Fruit fly (Drosophila melanogaster) whole organism, embryonic: ENCODE data around the gene grsm.

Experiments used
- Abd-B ChIP-seq: fragments of 200-800 bp; sonication (Bioruptor generic); optimal IDR thresholded peaks from 2 replicates; lab custom pipeline; 2018; ENCODE audit warnings: missing biosample characterization, mild to moderate bottlenecking, missing genetic modification characterization, moderate library complexity
- B-H1 ChIP-seq: fragments of 200-800 bp; sonication (Bioruptor generic); IDR thresholded peaks from 3 replicates; pipeline ENCODE4 v1.3.6; 2022; ENCODE audit warnings: missing biosample characterization, missing genetic modification characterization
- CG10654 ChIP-seq: fragments of 200-800 bp; sonication (Bioruptor generic); optimal IDR thresholded peaks from 2 replicates; lab custom pipeline; 2016; ENCODE audit warnings: missing biosample characterization, missing genetic modification characterization
- CG10979 ChIP-seq: fragments of 200-800 bp; sonication (Bioruptor generic); optimal IDR thresholded peaks from 2 replicates; lab custom pipeline; 2018; ENCODE audit warnings: missing biosample characterization, mild to moderate bottlenecking, missing genetic modification characterization, moderate library complexity
- CG12104 ChIP-seq: fragments of 200-800 bp; sonication (Bioruptor generic); optimal IDR thresholded peaks from 3 replicates; lab custom pipeline; 2016; ENCODE audit warnings: missing biosample characterization, missing genetic modification characterization
- CG12155 ChIP-seq: fragments of 200-800 bp; sonication (Bioruptor generic); optimal IDR thresholded peaks from 3 replicates; lab custom pipeline; 2016; ENCODE audit warnings: missing biosample characterization, missing genetic modification characterization
- CG12391 ChIP-seq: fragments of 200-800 bp; sonication (Bioruptor generic); optimal IDR thresholded peaks from 3 replicates; lab custom pipeline; 2018; ENCODE audit warnings: missing biosample characterization, mild to moderate bottlenecking, missing genetic modification characterization, moderate library complexity
- CG12659 ChIP-seq: fragments of 200-800 bp; sonication (Bioruptor generic); optimal IDR thresholded peaks from 3 replicates; lab custom pipeline; 2017; ENCODE audit warnings: mild to moderate bottlenecking, missing biosample characterization, missing genetic modification reagents, missing genetic modification characterization
- CG13424 ChIP-seq: fragments of 200-800 bp; sonication (Bioruptor generic); optimal IDR thresholded peaks from 2 replicates; lab custom pipeline; 2019; ENCODE audit warnings: missing biosample characterization, mild to moderate bottlenecking, missing genetic modification characterization, moderate library complexity
- CG13775 ChIP-seq: fragments of 200-800 bp; sonication (Bioruptor generic); optimal IDR thresholded peaks from 3 replicates; lab custom pipeline; 2017; ENCODE audit warnings: missing biosample characterization, mild to moderate bottlenecking, missing genetic modification characterization
- CG14710 ChIP-seq: fragments of 200-800 bp; sonication (Bioruptor generic); optimal IDR thresholded peaks from 3 replicates; lab custom pipeline; 2019; ENCODE audit warnings: missing biosample characterization, mild to moderate bottlenecking, missing genetic modification characterization, moderate library complexity
- CG14860 ChIP-seq: fragments of 200-800 bp; sonication (Bioruptor generic); IDR thresholded peaks from 3 replicates; pipeline ENCODE4 v1.3.6; 2022; ENCODE audit warnings: missing biosample characterization, missing genetic modification characterization; ENCODE audit not compliant: partially characterized antibody
- CG1792 ChIP-seq: fragments of 200-800 bp; sonication (Bioruptor generic); optimal IDR thresholded peaks from 2 replicates; lab custom pipeline; 2016; ENCODE audit warnings: missing biosample characterization, missing genetic modification characterization
- CG18476 ChIP-seq: fragments of 200-800 bp; sonication (Bioruptor generic); optimal IDR thresholded peaks from 2 replicates; lab custom pipeline; 2016; ENCODE audit warnings: missing biosample characterization, mild to moderate bottlenecking, missing genetic modification characterization
- CG30020 ChIP-seq: fragments of 200-800 bp; optimal IDR thresholded peaks from 2 replicates; lab custom pipeline; 2019; ENCODE audit warnings: missing biosample characterization, mild to moderate bottlenecking, missing genetic modification characterization, moderate library complexity
- CG30403 ChIP-seq: fragments of 200-800 bp; sonication (Bioruptor generic); optimal IDR thresholded peaks from 3 replicates; lab custom pipeline; 2016; ENCODE audit warnings: missing biosample characterization, missing genetic modification characterization
- CG34376 ChIP-seq: fragments of 200-800 bp; sonication (Bioruptor generic); optimal IDR thresholded peaks from 2 replicates; lab custom pipeline; 2018; ENCODE audit warnings: missing biosample characterization, mild to moderate bottlenecking, missing genetic modification characterization
- CG34422 ChIP-seq: fragments of 200-800 bp; sonication (Bioruptor generic); IDR thresholded peaks from 3 replicates; pipeline ENCODE4 v1.3.6; 2022; ENCODE audit warnings: missing biosample characterization, missing genetic modification characterization
- CG3847 ChIP-seq: fragments of 200-800 bp; sonication (Bioruptor generic); IDR thresholded peaks from 2 replicates; pipeline ENCODE4 v1.3.6; 2022; ENCODE audit warnings: missing biosample characterization, missing genetic modification characterization
- CG3995 ChIP-seq: fragments of 200-800 bp; sonication (Bioruptor generic); optimal IDR thresholded peaks from 3 replicates; lab custom pipeline; 2016; ENCODE audit warnings: missing biosample characterization, missing genetic modification characterization
- CG4424 ChIP-seq: fragments of 200-800 bp; sonication (Bioruptor generic); optimal IDR thresholded peaks from 3 replicates; lab custom pipeline; 2016; ENCODE audit warnings: missing biosample characterization, missing genetic modification characterization
- CG6683 ChIP-seq: fragments of 200-800 bp; sonication (Bioruptor generic); optimal IDR thresholded peaks from 2 replicates; lab custom pipeline; 2017; ENCODE audit warnings: missing biosample characterization, mild to moderate bottlenecking, missing genetic modification characterization, missing genetic modification reagents
- CG6791 ChIP-seq: fragments of 200-800 bp; sonication (Bioruptor generic); IDR thresholded peaks from 3 replicates; pipeline ENCODE4 v1.3.6; 2022; ENCODE audit warnings: missing biosample characterization, missing genetic modification characterization; ENCODE audit not compliant: partially characterized antibody
- CG8281 ChIP-seq: fragments of 200-800 bp; sonication (Bioruptor generic); optimal IDR thresholded peaks from 2 replicates; lab custom pipeline; 2018; ENCODE audit warnings: missing biosample characterization, mild to moderate bottlenecking, missing genetic modification characterization, moderate library complexity
- CG9437 ChIP-seq: fragments of 200-800 bp; sonication (Bioruptor generic); optimal IDR thresholded peaks from 2 replicates; lab custom pipeline; 2018; ENCODE audit warnings: missing biosample characterization, mild to moderate bottlenecking, missing genetic modification characterization
- Dp ChIP-seq: fragments of 200-800 bp; sonication (Bioruptor generic); optimal IDR thresholded peaks from 2 replicates; lab custom pipeline; 2018; ENCODE audit warnings: missing biosample characterization, mild to moderate bottlenecking, missing genetic modification characterization, moderate library complexity
- E2f1 ChIP-seq: fragments of 200-800 bp; sonication (Bioruptor generic); IDR thresholded peaks from 2 replicates; pipeline ENCODE4 v1.3.6; 2022; ENCODE audit warnings: missing biosample characterization, missing genetic modification characterization
- E2f2 ChIP-seq: fragments of 200-800 bp; sonication (Bioruptor generic); IDR thresholded peaks from 2 replicates; pipeline ENCODE4 v1.3.6; 2022; ENCODE audit warnings: missing biosample characterization, missing genetic modification characterization
- HmgD ChIP-seq: fragments of 200-800 bp; sonication (Bioruptor generic); optimal IDR thresholded peaks from 3 replicates; lab custom pipeline; 2016; ENCODE audit warnings: missing biosample characterization, missing genetic modification characterization
- HmgZ ChIP-seq: fragments of 200-800 bp; sonication (Bioruptor generic); optimal IDR thresholded peaks from 2 replicates; lab custom pipeline; 2018; ENCODE audit warnings: missing biosample characterization, mild to moderate bottlenecking, missing genetic modification characterization
- Hsf ChIP-seq: fragments of 200-800 bp; sonication (Bioruptor generic); optimal IDR thresholded peaks from 3 replicates; lab custom pipeline; 2016; ENCODE audit warnings: missing biosample characterization, missing genetic modification characterization
- Med ChIP-seq: fragments of 200-800 bp; sonication (Bioruptor generic); peaks from one replicate; lab custom pipeline; 2016; ENCODE audit warnings: missing biosample characterization, missing genetic modification characterization, mild to moderate bottlenecking, inconsistent platforms, moderate library complexity
- Nf-YB ChIP-seq: fragments of 200-800 bp; sonication (Bioruptor generic); optimal IDR thresholded peaks from 3 replicates; lab custom pipeline; 2019; ENCODE audit warnings: missing biosample characterization, mild to moderate bottlenecking, missing genetic modification characterization, moderate library complexity
- al ChIP-seq: fragments of 200-800 bp; sonication (Bioruptor generic); IDR thresholded peaks from 2 replicates; pipeline ENCODE4 v1.3.6; 2022; ENCODE audit warnings: missing biosample characterization, missing genetic modification characterization
- chinmo ChIP-seq: fragments of 200-800 bp; sonication (Bioruptor generic); IDR thresholded peaks from 4 replicates; pipeline ENCODE4 v1.3.6; 2022; ENCODE audit warnings: missing biosample characterization, missing genetic modification characterization; ENCODE audit not compliant: partially characterized antibody
- dm ChIP-seq: fragments of 200-800 bp; sonication (Bioruptor generic); optimal IDR thresholded peaks from 3 replicates; lab custom pipeline; 2016; ENCODE audit warnings: missing biosample characterization, missing genetic modification characterization
- gfzf ChIP-seq: fragments of 200-800 bp; sonication (Bioruptor generic); optimal IDR thresholded peaks from 2 replicates; lab custom pipeline; 2016; ENCODE audit warnings: missing biosample characterization, mild to moderate bottlenecking, missing genetic modification characterization, moderate library complexity
- knrl ChIP-seq: fragments of 200-800 bp; sonication (Bioruptor generic); IDR thresholded peaks from 3 replicates; pipeline ENCODE4 v1.3.6; 2022; ENCODE audit warnings: missing biosample characterization, missing genetic modification characterization; ENCODE audit not compliant: partially characterized antibody
- lilli ChIP-seq: fragments of 200-800 bp; sonication (Bioruptor generic); optimal IDR thresholded peaks from 3 replicates; lab custom pipeline; 2016; ENCODE audit warnings: missing biosample characterization, missing genetic modification characterization
- luna ChIP-seq: fragments of 200-800 bp; sonication (Bioruptor generic); optimal IDR thresholded peaks from 2 replicates; lab custom pipeline; 2016; ENCODE audit warnings: missing biosample characterization, missing genetic modification characterization
- mam ChIP-seq: fragments of 200-800 bp; sonication (Bioruptor generic); optimal IDR thresholded peaks from 3 replicates; lab custom pipeline; 2016; ENCODE audit warnings: missing biosample characterization, missing genetic modification characterization
- nerfin-1 ChIP-seq: fragments of 200-800 bp; sonication (Bioruptor generic); optimal IDR thresholded peaks from 3 replicates; lab custom pipeline; 2019; ENCODE audit warnings: missing biosample characterization, mild to moderate bottlenecking, missing genetic modification characterization, moderate library complexity
- nmo ChIP-seq: fragments of 200-800 bp; sonication (Bioruptor generic); optimal IDR thresholded peaks from 2 replicates; lab custom pipeline; 2018; ENCODE audit warnings: missing biosample characterization, mild to moderate bottlenecking, missing genetic modification characterization, moderate library complexity
- pum ChIP-seq: fragments of 200-800 bp; sonication (Bioruptor generic); optimal IDR thresholded peaks from 2 replicates; lab custom pipeline; 2016; ENCODE audit warnings: missing biosample characterization, missing genetic modification characterization
- row ChIP-seq: fragments of 200-800 bp; sonication (Bioruptor generic); IDR thresholded peaks from 3 replicates; pipeline ENCODE4 v1.3.6; 2022; ENCODE audit warnings: missing biosample characterization, missing genetic modification characterization
- ssp ChIP-seq: fragments of 200-800 bp; sonication (Bioruptor generic); IDR thresholded peaks from 2 replicates; pipeline ENCODE4 v1.3.6; 2022; ENCODE audit warnings: missing biosample characterization, missing genetic modification characterization
- stwl ChIP-seq: fragments of 200-800 bp; sonication (Bioruptor generic); optimal IDR thresholded peaks from 3 replicates; lab custom pipeline; 2018; ENCODE audit warnings: missing biosample characterization, mild to moderate bottlenecking, missing genetic modification characterization, moderate library complexity
- tin ChIP-seq: fragments of 200-800 bp; sonication (Bioruptor generic); optimal IDR thresholded peaks from 3 replicates; lab custom pipeline; 2016; ENCODE audit warnings: missing biosample characterization, missing genetic modification characterization
- vvl ChIP-seq: fragments of 200-800 bp; sonication (Bioruptor generic); IDR thresholded peaks from 2 replicates; pipeline ENCODE4 v1.3.6; 2022; ENCODE audit warnings: missing biosample characterization, missing genetic modification characterization

grsm gene

DNA sequence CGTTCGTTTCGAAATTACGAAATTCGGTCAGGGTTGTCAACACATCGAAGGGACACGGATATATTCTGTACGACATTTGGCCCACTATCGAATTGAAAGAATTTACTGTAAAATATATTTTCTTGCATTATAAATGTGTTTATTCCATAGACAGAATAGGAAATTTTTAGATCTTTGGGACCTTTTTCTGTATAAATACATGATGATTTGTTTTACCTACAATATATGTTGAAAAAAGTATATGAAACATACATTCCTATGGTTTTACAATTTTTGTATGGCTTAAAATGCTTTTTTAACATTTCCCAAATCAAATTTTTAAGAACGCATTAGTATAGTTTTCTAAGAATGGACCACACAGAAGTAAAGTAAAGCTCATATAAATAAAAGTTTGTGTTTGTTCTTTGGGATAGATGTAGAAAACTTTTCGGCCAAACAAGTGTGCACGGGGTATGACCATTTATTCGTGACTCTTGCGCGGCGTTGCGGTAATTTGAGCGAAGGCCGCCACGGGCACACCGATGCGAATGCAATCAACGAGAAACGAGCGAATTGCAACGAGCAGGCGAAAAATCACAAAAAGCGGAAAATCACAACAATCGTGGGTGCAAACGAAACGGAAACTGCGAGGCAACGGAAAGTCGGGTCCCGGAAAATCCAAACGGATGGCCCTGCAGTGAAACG, 30.2 kb upstream of the grsm start, which contains the start of the genes CG17327, CG44194 and CG7518 (continued):
- TF ChIP-seq gfzf (GFP tag; lab: Kevin White, UChicago) (peak; percentile 93), pum (GFP tag; lab: Kevin White, UChicago) (peak; percentile 27), Nf-YB (GFP tag; lab: Kevin White, UChicago) (no peak), nmo (peak; percentile 45), dm (peak; percentile 54), CG9437 (GFP tag; lab: Kevin White, UChicago) (peak; percentile 21), CG14860 (GFP tag; lab: Robert Waterston, UW) (0 out of 3 replicates have a peak, but pooled peaks have one; percentile 13), HmgD (peak; percentile 52), CG12155 (peak; percentile 99), CG18476 (GFP tag; lab: Kevin White, UChicago) (peak; percentile 6), luna (GFP tag; lab: Kevin White, UChicago) (no peak), CG1792 (GFP tag; lab: Kevin White, UChicago) (no peak), CG13775 (peak; percentile 50), E2f2 (GFP tag; lab: Robert Waterston, UW) (peak; percentile 24; the same call in 1 of the 2 replicates), chinmo (GFP tag; lab: Robert Waterston, UW) (peak; percentile 80; the same call in 2 of the 4 replicates), row (peak; percentile 84), Dp (GFP tag; lab: Kevin White, UChicago) (peak; percentile 29), CG14710 (tag; lab: Kevin White, UChicago) (peak; percentile 80), CG12391 (tag; lab: Kevin White, UChicago) (peak; percentile 66), Med (GFP tag; lab: Kevin White, UChicago) (peak; percentile 65), knrl (GFP tag; lab: Robert Waterston, UW) (peak; percentile 47; the same call in 2 of the 3 replicates), nerfin-1 (tag; lab: Kevin White, UChicago) (peak; percentile 2), HmgZ (tag; lab: Kevin White, UChicago) (peak; percentile 2), al (GFP tag; lab: Robert Waterston, UW) (peak; percentile 26; the same call in 1 of the 2 replicates), CG10654 (peak; percentile 12), CG6791 (GFP tag; lab: Robert Waterston, UW) (peak; percentile 42; the same call in 1 of the 3 replicates), CG6683 (GFP tag; lab: Kevin White, UChicago) (no peak), tin (peak; percentile 18), ssp (GFP tag; lab: Robert Waterston, UW) (peak; percentile 96), CG4424 (GFP tag; lab: Kevin White, UChicago) (no peak), CG3995 (GFP tag; lab: Kevin White, UChicago) (peak; percentile 83), stwl (peak; percentile 41), CG12104 (peak; percentile 24), Hsf (GFP tag; lab: Kevin White, UChicago) (peak; percentile 26), CG13424 (tag; lab: Kevin White, UChicago) (peak; percentile 35), CG10979 (no peak), CG12659 (GFP tag; lab: Kevin White, UChicago) (peak; percentile 70), CG30403 (peak; percentile 47), mam (peak; percentile 27), vvl (peak; percentile 21; the same call in 1 of the 2 replicates), CG34376 (GFP tag; lab: Kevin White, UChicago) (peak; percentile 5), CG34422 (GFP tag; lab: Robert Waterston, UW) (peak; percentile 35; the same call in 1 of the 3 replicates), CG3847 (peak; percentile 24; the same call in 1 of the 2 replicates), Abd-B (peak; percentile 39), E2f1 (GFP tag; lab: Robert Waterston, UW) (no peak), lilli (GFP tag; lab: Kevin White, UChicago) (peak; percentile 30), CG8281 (no peak), B-H1 (GFP tag; lab: Robert Waterston, UW) (no peak), CG30020 (tag; lab: Kevin White, UChicago) (peak; percentile 85)
